Worm (Caenorhabditis elegans): ENCODE measurements around the gene sri-32.

The sri-32 gene

ce11 chrII:3113934-3114333 lies 40.3 kb downstream of the sri-32 start, which contains the start of gene clec-123:
Gene clec-123 (plus strand): TSS chrII:3114234.
- no peak for TF ChIP-seq elt-1 (tag; optimal IDR thresholded peaks at IDR 0.05)
- no peak for TF ChIP-seq nfya-1 (tag; optimal IDR thresholded peaks at IDR 0.05; ENCODE audit: insufficient read depth)
- TF ChIP-seq nhr-76 (tag; optimal IDR thresholded peaks at IDR 0.05): no peak
- no peak for TF ChIP-seq hmg-11 (tag; optimal IDR thresholded peaks at IDR 0.05)
- TF ChIP-seq ceh-82 (tag; optimal IDR thresholded peaks at IDR 0.05): no peak
- TF ChIP-seq nhr-43 (tag; optimal IDR thresholded peaks at IDR 0.05; ENCODE audit: poor library complexity, severe bottlenecking): no peak
- TF ChIP-seq mml-1 (tag; optimal IDR thresholded peaks at IDR 0.05): no peak
- no peak for TF ChIP-seq tbx-2 (tag; optimal IDR thresholded peaks at IDR 0.05)
- TF ChIP-seq lin-15B (tag; optimal IDR thresholded peaks at IDR 0.05): no peak
- no peak for TF ChIP-seq nhr-11 (tag; optimal IDR thresholded peaks at IDR 0.05)
- no peak for TF ChIP-seq unc-39 (tag; optimal IDR thresholded peaks at IDR 0.05)
- TF ChIP-seq nhr-77 (tag; optimal IDR thresholded peaks at IDR 0.05): no peak
- TF ChIP-seq ceh-16 (tag; optimal IDR thresholded peaks at IDR 0.05): no peak

ce11 chrII:3113289-3113688 lies 41.0 kb downstream of the sri-32 start:
- TF ChIP-seq pha-4 (tag; optimal IDR thresholded peaks at IDR 0.05): no peak
- TF ChIP-seq snpc-4 (tag; optimal IDR thresholded peaks at IDR 0.05): peak; percentile 32
- TF ChIP-seq elt-2 (tag; optimal IDR thresholded peaks at IDR 0.05): no peak

- TF ChIP-seq sea-2 (GFP tag; optimal IDR thresholded peaks at IDR 0.05) (no peak), fos-1 (tag; optimal IDR thresholded peaks at IDR 0.05) (no peak), nhr-76 (tag; optimal IDR thresholded peaks at IDR 0.05) (no peak), fkh-2 (tag; optimal IDR thresholded peaks at IDR 0.05) (no peak), nhr-23 (tag; optimal IDR thresholded peaks at IDR 0.05) (no peak), ceh-28 (tag; optimal IDR thresholded peaks at IDR 0.05) (no peak), lin-15B (tag; optimal IDR thresholded peaks at IDR 0.05) (no peak), egl-5 (tag; optimal IDR thresholded peaks at IDR 0.05) (no peak), nfya-1 (tag; optimal IDR thresholded peaks at IDR 0.05; ENCODE audit: insufficient read depth) (no peak), eor-1 (tag; optimal IDR thresholded peaks at IDR 0.05) (no peak), lin-39 (tag; optimal IDR thresholded peaks at IDR 0.05) (no peak), pha-4 (tag; optimal IDR thresholded peaks at IDR 0.05) (no peak), zag-1 (tag; optimal IDR thresholded peaks at IDR 0.05) (no peak), pqm-1 (tag; optimal IDR thresholded peaks at IDR 0.05) (no peak), ceh-82 (tag; optimal IDR thresholded peaks at IDR 0.05) (no peak), hmg-11 (tag; optimal IDR thresholded peaks at IDR 0.05) (no peak), elt-1 (tag; optimal IDR thresholded peaks at IDR 0.05) (no peak), nhr-12 (tag; optimal IDR thresholded peaks at IDR 0.05) (no peak), nhr-43 (tag; optimal IDR thresholded peaks at IDR 0.05; ENCODE audit: poor library complexity, severe bottlenecking) (no peak), tbx-2 (tag; optimal IDR thresholded peaks at IDR 0.05) (no peak)
Measured at ce11 chrII:3112313-3112712, 42.0 kb downstream of the sri-32 start, which contains the start of gene Y25C1A.2. Gene Y25C1A.2 (plus strand): TSS chrII:3112613.

- TF ChIP-seq lin-15B (tag; optimal IDR thresholded peaks at IDR 0.05) (no peak), elt-2 (tag; optimal IDR thresholded peaks at IDR 0.05) (peak; percentile 1)
Measured at ce11 chrII:3111147-3111546, 43.1 kb downstream of the sri-32 start, which contains the start of gene Y25C1A.13. Gene Y25C1A.13 (minus strand): TSS chrII:3111247.

DNA sequence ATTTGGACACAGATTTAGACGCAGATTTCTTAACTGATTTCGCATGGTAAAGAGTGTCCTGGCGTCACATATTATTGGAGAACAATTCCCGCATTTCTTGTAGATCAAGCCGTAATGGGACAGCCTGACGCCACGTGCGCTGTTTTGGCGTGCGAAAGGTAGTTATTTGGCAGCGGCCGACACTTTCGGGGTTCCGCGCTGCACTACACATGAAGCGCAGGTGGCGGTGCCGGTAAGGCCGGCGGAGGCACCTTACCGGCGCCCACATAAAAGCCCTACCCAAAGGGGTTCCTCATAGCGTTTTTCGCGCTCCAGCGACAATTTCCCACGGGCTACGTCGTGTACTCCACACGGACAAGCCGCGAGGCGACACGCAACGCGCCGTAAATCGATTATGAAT lies 44.2 kb downstream of the sri-32 start:
- TF ChIP-seq eor-1 (tag; optimal IDR thresholded peaks at IDR 0.05) (no peak), nhr-77 (tag; optimal IDR thresholded peaks at IDR 0.05) (no peak), pqm-1 (tag; optimal IDR thresholded peaks at IDR 0.05) (no peak), elt-1 (tag; optimal IDR thresholded peaks at IDR 0.05) (no peak), nhr-28 (tag; optimal IDR thresholded peaks at IDR 0.05) (no peak), fos-1 (tag; optimal IDR thresholded peaks at IDR 0.05) (no peak), daf-12 (tag; optimal IDR thresholded peaks at IDR 0.05) (no peak), mml-1 (tag; optimal IDR thresholded peaks at IDR 0.05) (no peak), lin-39 (tag; optimal IDR thresholded peaks at IDR 0.05) (no peak)

DNA sequence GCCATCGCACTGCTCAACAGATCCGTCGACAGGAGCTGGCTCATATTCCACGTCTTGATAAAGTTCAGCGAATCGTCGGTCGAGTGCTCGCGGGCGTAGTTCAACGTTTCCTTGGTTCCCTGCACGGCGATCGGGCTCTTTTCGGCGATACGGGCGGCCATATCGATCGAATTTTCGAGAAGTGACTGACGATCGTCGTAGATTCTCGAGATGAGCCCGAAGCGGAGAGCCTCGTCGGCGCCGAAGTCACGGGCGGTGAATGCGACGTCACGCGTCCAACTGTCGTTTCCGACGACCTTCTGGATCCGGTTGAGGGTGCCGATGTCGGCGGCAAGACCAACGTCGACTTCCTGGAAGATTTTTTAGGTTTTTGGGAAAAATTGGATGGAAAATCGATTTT lies 44.8 kb downstream of the sri-32 start:
- TF ChIP-seq lin-39 (tag; optimal IDR thresholded peaks at IDR 0.05) (no peak), nfya-1 (tag; optimal IDR thresholded peaks at IDR 0.05; ENCODE audit: insufficient read depth) (no peak), mdl-1 (tag; optimal IDR thresholded peaks at IDR 0.05) (no peak), pqm-1 (tag; optimal IDR thresholded peaks at IDR 0.05) (no peak), nhr-28 (tag; optimal IDR thresholded peaks at IDR 0.05) (no peak), elt-3 (tag; optimal IDR thresholded peaks at IDR 0.05) (no peak), nhr-11 (tag; optimal IDR thresholded peaks at IDR 0.05) (no peak), zag-1 (tag; optimal IDR thresholded peaks at IDR 0.05) (no peak), R02D3.7 (tag; optimal IDR thresholded peaks at IDR 0.05) (no peak), ama-1 (optimal IDR thresholded peaks at IDR 0.05) (no peak), nhr-43 (tag; optimal IDR thresholded peaks at IDR 0.05; ENCODE audit: poor library complexity, severe bottlenecking) (no peak), elt-1 (tag; optimal IDR thresholded peaks at IDR 0.05) (no peak), eor-1 (tag; optimal IDR thresholded peaks at IDR 0.05) (no peak), aly-2 (tag; optimal IDR thresholded peaks at IDR 0.05) (no peak), nhr-237 (tag; optimal IDR thresholded peaks at IDR 0.05) (no peak), ceh-28 (tag; optimal IDR thresholded peaks at IDR 0.05) (no peak), sea-2 (GFP tag; optimal IDR thresholded peaks at IDR 0.05) (no peak), ztf-11 (tag; optimal IDR thresholded peaks at IDR 0.05) (no peak), ZK546.5 (tag; optimal IDR thresholded peaks at IDR 0.05) (no peak), nhr-77 (tag; optimal IDR thresholded peaks at IDR 0.05) (no peak)

Data from whole organism, L3 larva.